Worm (Caenorhabditis elegans): ENCODE measurements around the gene C27F2.10.

Gene C27F2.10

DNA sequence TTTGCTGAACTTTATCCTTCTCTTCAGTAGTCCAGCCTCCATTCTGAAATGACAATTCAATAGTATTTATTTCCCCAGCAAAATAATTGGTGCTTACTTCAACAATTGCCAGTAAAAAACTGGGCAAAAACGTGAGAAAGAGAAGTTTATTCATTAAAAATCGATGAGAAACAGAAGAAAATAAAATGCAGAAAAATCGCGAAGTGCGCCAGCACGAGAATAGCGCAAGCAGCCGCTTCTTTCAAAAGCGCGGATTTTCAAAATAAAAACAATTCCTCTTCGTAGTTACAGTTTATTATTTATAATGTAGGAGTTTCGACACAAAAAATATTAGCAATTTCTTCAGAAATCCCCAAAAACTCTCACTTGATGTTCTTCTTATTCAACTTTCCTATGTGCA, 23.8 kb downstream of the C27F2.10 start, which contains the start of gene C27F2.9 (continued):
- TF ChIP-seq nhr-11 (tag; optimal IDR thresholded peaks at IDR 0.05): no peak
- TF ChIP-seq nhr-25 (tag; optimal IDR thresholded peaks at IDR 0.05): no peak
- TF ChIP-seq fos-1 (tag; optimal IDR thresholded peaks at IDR 0.05): peak; percentile 73
- TF ChIP-seq elt-3 (tag; optimal IDR thresholded peaks at IDR 0.05): no peak
- peak; percentile 80 for TF ChIP-seq sem-4 (tag; optimal IDR thresholded peaks at IDR 0.05)
- TF ChIP-seq nhr-10 (tag; optimal IDR thresholded peaks at IDR 0.05): peak; percentile 55
- TF ChIP-seq ztf-4 (tag; optimal IDR thresholded peaks at IDR 0.05): peak; percentile 55
- no peak for TF ChIP-seq egl-27 (tag; optimal IDR thresholded peaks at IDR 0.05)
- no peak for TF ChIP-seq nhr-237 (tag; optimal IDR thresholded peaks at IDR 0.05)
- peak; percentile 62 for TF ChIP-seq lin-11 (tag; optimal IDR thresholded peaks at IDR 0.05)
- peak; percentile 89 to 94 for TF ChIP-seq lsy-2 (tag; optimal IDR thresholded peaks at IDR 0.05)
- TF ChIP-seq unc-62 (GFP tag; optimal IDR thresholded peaks at IDR 0.05): no peak

DNA sequence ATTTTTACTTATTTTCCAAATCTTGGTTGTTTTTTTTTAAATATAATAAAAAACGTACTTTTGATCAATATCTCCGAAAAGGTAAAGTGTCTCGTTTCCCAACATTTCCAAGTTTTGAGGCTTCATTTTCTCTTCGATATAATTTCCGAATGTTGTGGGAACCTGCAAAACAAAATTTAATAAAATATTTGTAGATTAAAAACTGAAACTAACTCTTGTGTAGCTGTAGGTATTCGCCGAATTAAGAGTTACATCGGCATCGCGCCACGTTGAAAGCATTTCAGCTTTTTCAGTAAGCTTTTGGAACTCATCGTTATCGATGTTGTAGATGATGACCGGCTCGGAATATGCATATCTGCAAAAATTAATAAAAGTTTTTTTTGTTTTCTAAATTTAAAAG, 24.3 kb downstream of the C27F2.10 start, which contains the start of gene vps-22:
vps-22 (minus strand) TSS at position 101 of the 400 bp plus-strand sequence.
- no peak for TF ChIP-seq R02D3.7 (tag; optimal IDR thresholded peaks at IDR 0.05)
- no peak for TF ChIP-seq sma-9 (GFP tag; optimal IDR thresholded peaks at IDR 0.05)
- TF ChIP-seq sma-9 (tag; optimal IDR thresholded peaks at IDR 0.05): no peak
- no peak for TF ChIP-seq nhr-10 (tag; optimal IDR thresholded peaks at IDR 0.05)
- no peak for TF ChIP-seq lin-39 (tag; optimal IDR thresholded peaks at IDR 0.05)
- no peak for TF ChIP-seq zag-1 (tag; optimal IDR thresholded peaks at IDR 0.05)

DNA sequence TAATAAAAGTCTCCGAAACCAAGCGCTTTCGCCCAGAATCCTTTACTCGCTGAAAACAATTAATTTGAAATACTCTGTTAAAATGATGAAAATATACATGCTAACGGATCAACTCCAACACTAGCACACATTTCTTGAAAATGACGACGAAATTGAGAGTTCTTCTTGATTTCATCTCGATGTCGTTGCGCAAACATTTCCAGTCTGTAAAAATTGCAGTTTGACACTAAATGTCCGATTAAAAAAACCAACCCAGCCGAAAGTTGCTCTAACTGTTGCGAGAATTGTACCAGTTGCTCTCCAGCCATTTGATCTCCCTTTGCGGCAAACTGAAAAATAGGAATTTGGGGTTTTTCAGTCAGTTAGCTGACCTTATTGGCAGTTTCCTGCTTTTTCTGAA, 25.4 kb downstream of the C27F2.10 start:
- TF ChIP-seq mdl-1 (tag; optimal IDR thresholded peaks at IDR 0.05) (no peak), nhr-12 (tag; optimal IDR thresholded peaks at IDR 0.05) (no peak), lsy-2 (tag; optimal IDR thresholded peaks at IDR 0.05) (no peak)

DNA sequence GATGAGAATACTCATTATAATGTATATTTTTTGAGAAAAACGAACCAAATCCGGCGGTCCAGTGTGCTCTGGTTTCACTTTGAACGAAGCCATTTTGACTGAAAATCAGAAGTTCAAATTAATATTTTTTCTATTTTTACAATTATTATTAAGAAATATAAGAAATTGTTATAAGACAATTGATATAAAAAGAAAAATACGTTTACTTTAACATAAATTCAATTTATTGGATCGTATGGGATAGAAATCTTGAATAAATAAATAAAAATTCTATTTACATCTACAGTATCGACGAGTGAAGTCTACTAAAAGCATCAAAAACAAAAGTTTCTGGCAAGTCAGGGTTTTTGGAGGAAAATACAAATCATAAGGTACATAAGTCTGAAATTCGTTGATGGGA, 26.5 kb downstream of the C27F2.10 start, which contains the start of gene C27F2.4:
C27F2.4 (minus strand) TSS at position 101 of the 400 bp plus-strand sequence.
- no peak for TF ChIP-seq zag-1 (tag; optimal IDR thresholded peaks at IDR 0.05)
- no peak for TF ChIP-seq mab-5 (tag; optimal IDR thresholded peaks at IDR 0.05)
- TF ChIP-seq sma-3 (GFP tag; optimal IDR thresholded peaks at IDR 0.05): no peak
- TF ChIP-seq nhr-6 (tag; optimal IDR thresholded peaks at IDR 0.05): no peak
- TF ChIP-seq skn-1 (tag; optimal IDR thresholded peaks at IDR 0.05): no peak
- TF ChIP-seq lsy-2 (tag; optimal IDR thresholded peaks at IDR 0.05): no peak
- TF ChIP-seq mdl-1 (tag; optimal IDR thresholded peaks at IDR 0.05): no peak
- no peak for TF ChIP-seq dmd-4 (tag; optimal IDR thresholded peaks at IDR 0.05)
- no peak for TF ChIP-seq lin-13 (GFP tag; optimal IDR thresholded peaks at IDR 0.05)
- TF ChIP-seq sem-4 (tag; optimal IDR thresholded peaks at IDR 0.05): no peak

DNA sequence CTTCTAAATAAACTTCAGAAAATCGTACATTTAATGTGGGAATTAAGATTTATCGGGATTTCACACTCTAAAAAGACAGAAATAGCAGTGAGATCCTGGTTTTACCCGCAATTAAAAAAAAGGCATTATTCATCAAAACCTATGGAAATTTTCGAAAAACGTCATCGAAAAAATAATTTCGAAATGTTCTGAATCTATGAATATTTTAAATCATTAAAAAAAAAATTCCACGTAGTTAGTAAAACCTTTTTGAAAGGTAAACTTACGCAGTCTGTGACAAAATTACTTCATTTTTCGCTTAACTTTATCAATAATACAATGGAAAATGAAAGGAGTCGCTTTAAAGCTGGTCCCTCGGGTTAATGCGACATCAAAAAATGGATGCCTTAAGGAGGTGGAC, 30.1 kb downstream of the C27F2.10 start, which contains the start of gene C26E6.1:
C26E6.1 (plus strand) TSS at position 301 of the 400 bp plus-strand sequence.
- TF ChIP-seq nhr-77 (tag; optimal IDR thresholded peaks at IDR 0.05): no peak
- no peak for TF ChIP-seq ztf-11 (tag; optimal IDR thresholded peaks at IDR 0.05)

DNA sequence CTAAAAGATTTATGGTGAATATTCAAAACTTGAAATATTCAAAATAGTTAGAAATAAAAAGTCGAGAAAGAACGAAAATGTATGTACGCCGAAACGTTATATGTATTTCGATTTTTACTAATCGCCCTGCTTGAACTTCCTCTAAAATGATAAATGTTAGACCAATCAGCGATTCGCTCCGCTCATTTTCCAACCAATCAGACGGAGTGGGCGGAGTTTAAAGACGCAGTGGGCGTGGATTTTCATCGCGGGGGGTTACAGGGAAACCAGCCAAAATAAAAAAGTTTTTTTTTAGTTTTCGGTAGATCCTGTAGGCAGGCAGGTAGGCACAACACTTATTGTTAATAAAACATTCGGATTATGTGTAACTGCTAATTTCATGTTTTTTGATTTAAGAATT, 33.7 kb downstream of the C27F2.10 start:
- no peak for TF ChIP-seq ceh-82 (tag; optimal IDR thresholded peaks at IDR 0.05)
- TF ChIP-seq snpc-4 (tag; optimal IDR thresholded peaks at IDR 0.05): no peak
- no peak for TF ChIP-seq elt-1 (tag; optimal IDR thresholded peaks at IDR 0.05)
- TF ChIP-seq zag-1 (tag; optimal IDR thresholded peaks at IDR 0.05): no peak
- no peak for TF ChIP-seq egl-27 (tag; optimal IDR thresholded peaks at IDR 0.05)
- no peak for TF ChIP-seq ztf-4 (tag; optimal IDR thresholded peaks at IDR 0.05)
- TF ChIP-seq lin-13 (GFP tag; optimal IDR thresholded peaks at IDR 0.05): no peak
- no peak for TF ChIP-seq skn-1 (tag; optimal IDR thresholded peaks at IDR 0.05)
- TF ChIP-seq gmeb-1 (tag; optimal IDR thresholded peaks at IDR 0.05): no peak
- no peak for TF ChIP-seq alr-1 (tag; optimal IDR thresholded peaks at IDR 0.05)
- no peak for TF ChIP-seq ztf-11 (tag; optimal IDR thresholded peaks at IDR 0.05)
- TF ChIP-seq crh-2 (tag; optimal IDR thresholded peaks at IDR 0.05): no peak
- TF ChIP-seq sma-3 (GFP tag; optimal IDR thresholded peaks at IDR 0.05): no peak
- TF ChIP-seq unc-39 (tag; optimal IDR thresholded peaks at IDR 0.05): no peak
